Fruit fly (Drosophila melanogaster): ENCODE results near the gene BCL7-like.
A peak's percentile ranks its signal among the peaks of the same experiment; 100 is the strongest.

The BCL7-like gene

dm6 chrX:9401053-9401452 lies 44.6 kb downstream of the BCL7-like start (continued):
- TF ChIP-seq topi (GFP tag; optimal IDR thresholded peaks at IDR 0.05) (no peak), CG32006 (GFP tag; optimal IDR thresholded peaks at IDR 0.05) (peak; percentile 65), Hr38 (GFP tag; optimal IDR thresholded peaks at IDR 0.05) (no peak), Smox (GFP tag; optimal IDR thresholded peaks at IDR 0.05) (peak; percentile 26), OdsH (GFP tag; optimal IDR thresholded peaks at IDR 0.05) (peak; percentile 30), CG1621 (tag; optimal IDR thresholded peaks at IDR 0.05) (peak; percentile 38), fkh (GFP tag; optimal IDR thresholded peaks at IDR 0.05) (no peak), CG6163 (GFP tag; IDR thresholded peaks at IDR 0.05) (peak; percentile 67), CG11762 (GFP tag; optimal IDR thresholded peaks at IDR 0.05; ENCODE audit: insufficient read depth) (no peak), Hr39 (GFP tag; optimal IDR thresholded peaks at IDR 0.05) (peak; percentile 32), CG3919 (GFP tag; optimal IDR thresholded peaks at IDR 0.05) (peak; percentile 43), Lpt (GFP tag; optimal IDR thresholded peaks at IDR 0.05) (peak; percentile 12), CG8319 (GFP tag; optimal IDR thresholded peaks at IDR 0.05) (no peak), pdm3 (GFP tag; optimal IDR thresholded peaks at IDR 0.05) (peak; percentile 51), Sox14 (GFP tag; optimal IDR thresholded peaks at IDR 0.05) (peak; percentile 27), CG3032 (tag; optimal IDR thresholded peaks at IDR 0.05) (peak; percentile 48), cyc (GFP tag; optimal IDR thresholded peaks at IDR 0.05) (no peak), CG6854 (GFP tag; optimal IDR thresholded peaks at IDR 0.05) (no peak)
